Fruit fly (Drosophila melanogaster): ENCODE results near the gene CG42740.

CG42740 gene

DNA sequence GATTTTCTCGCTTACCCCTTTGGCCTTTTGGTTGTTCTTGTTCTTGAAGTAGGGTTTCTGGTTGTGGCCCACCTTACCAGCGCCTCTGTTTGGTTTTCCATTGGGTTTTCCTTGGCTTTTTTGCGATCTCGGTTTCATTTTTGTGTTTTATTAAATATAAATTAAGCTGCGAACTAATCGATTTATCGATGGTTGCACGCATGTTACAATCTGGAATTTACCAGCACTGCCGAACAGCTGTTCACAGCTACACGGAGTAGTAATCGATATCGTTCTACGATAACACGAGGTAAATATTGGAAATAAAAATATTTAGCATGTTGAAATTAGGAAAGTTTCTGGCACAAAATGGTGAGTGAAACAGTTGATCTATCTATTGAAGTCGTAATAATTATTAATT is 924 bp upstream of the CG42740 start, which contains the start of the genes CG15535 and mRpS18C (continued):
- TF ChIP-seq inv (GFP tag; IDR thresholded peaks at IDR 0.05; ENCODE audit: partially characterized antibody) (peak; percentile 55), CG2712 (tag; optimal IDR thresholded peaks at IDR 0.05) (peak; percentile 23), Doc2 (GFP tag; IDR thresholded peaks at IDR 0.05) (no peak), CG1024 (GFP tag; IDR thresholded peaks at IDR 0.05) (no peak), pzg (GFP tag; optimal IDR thresholded peaks at IDR 0.05) (peak; percentile 73), wek (GFP tag; optimal IDR thresholded peaks at IDR 0.05) (no peak), CG6689 (GFP tag; IDR thresholded peaks at IDR 0.05) (no peak), jigr1 (GFP tag; IDR thresholded peaks at IDR 0.05) (no peak; the same call in 2 of the 3 replicates), CG12299 (tag; optimal IDR thresholded peaks at IDR 0.05) (no peak), insv (GFP tag; optimal IDR thresholded peaks at IDR 0.05) (no peak), CG10267 (tag; optimal IDR thresholded peaks at IDR 0.05) (peak; percentile 94), CG7271 (tag; optimal IDR thresholded peaks at IDR 0.05) (no peak), Mad (GFP tag; optimal IDR thresholded peaks at IDR 0.05) (no peak), sna (GFP tag; IDR thresholded peaks at IDR 0.05; ENCODE audit: partially characterized antibody) (peak; percentile 86), CG10366 (GFP tag; IDR thresholded peaks at IDR 0.05) (no peak), ash1 (GFP tag; optimal IDR thresholded peaks at IDR 0.05) (no peak), CG33557 (GFP tag; optimal IDR thresholded peaks at IDR 0.05) (no peak), Sin3A (optimal IDR thresholded peaks at IDR 0.05) (peak; percentile 0), Jarid2 (GFP tag; optimal IDR thresholded peaks at IDR 0.05) (no peak), jing (GFP tag; optimal IDR thresholded peaks at IDR 0.05) (no peak), yki (optimal IDR thresholded peaks at IDR 0.05) (no peak), CG18011 (GFP tag; optimal IDR thresholded peaks at IDR 0.05) (no peak), Pdp1 (GFP tag; optimal IDR thresholded peaks at IDR 0.05) (no peak), CG1647 (GFP tag; optimal IDR thresholded peaks at IDR 0.05) (no peak), E2f2 (GFP tag; IDR thresholded peaks at IDR 0.05) (peak; percentile 42), CG3163 (GFP tag; optimal IDR thresholded peaks at IDR 0.05) (no peak), B-H2 (GFP tag; optimal IDR thresholded peaks at IDR 0.05) (peak; percentile 67), trh (GFP tag; optimal IDR thresholded peaks at IDR 0.05) (no peak), CG31388 (GFP tag; optimal IDR thresholded peaks at IDR 0.05) (no peak), mirr (GFP tag; optimal IDR thresholded peaks at IDR 0.05) (no peak), CG6791 (GFP tag; IDR thresholded peaks at IDR 0.05; ENCODE audit: partially characterized antibody) (peak; percentile 83), sug (tag; optimal IDR thresholded peaks at IDR 0.05) (peak; percentile 22), CG12104 (GFP tag; optimal IDR thresholded peaks at IDR 0.05) (no peak), CG3726 (GFP tag; IDR thresholded peaks at IDR 0.05) (no peak), CG6683 (GFP tag; optimal IDR thresholded peaks at IDR 0.05) (no peak), Aef1 (GFP tag; IDR thresholded peaks at IDR 0.05) (no peak), al (GFP tag; IDR thresholded peaks at IDR 0.05) (no peak), CG12155 (GFP tag; optimal IDR thresholded peaks at IDR 0.05) (no peak), CG30431 (GFP tag; optimal IDR thresholded peaks at IDR 0.05) (no peak), eve (GFP tag; optimal IDR thresholded peaks at IDR 0.05) (no peak), CG1233 (GFP tag; optimal IDR thresholded peaks at IDR 0.05) (no peak), cg (GFP tag; optimal IDR thresholded peaks at IDR 0.05) (no peak), CG12659 (GFP tag; optimal IDR thresholded peaks at IDR 0.05) (peak; percentile 57), Nf-YC (tag; optimal IDR thresholded peaks at IDR 0.05) (no peak), CG12769 (tag; optimal IDR thresholded peaks at IDR 0.05) (no peak), Poxn (GFP tag; IDR thresholded peaks at IDR 0.05) (no peak), Deaf1 (tag; optimal IDR thresholded peaks at IDR 0.05) (no peak), H15 (GFP tag; IDR thresholded peaks at IDR 0.05) (no peak), CG33213 (GFP tag; optimal IDR thresholded peaks at IDR 0.05) (no peak), CG11696 (GFP tag; IDR thresholded peaks at IDR 0.05) (no peak), CG2889 (GFP tag; IDR thresholded peaks at IDR 0.05) (no peak), tio (GFP tag; optimal IDR thresholded peaks at IDR 0.05) (no peak)

Data from whole organism, embryonic.